Fruit fly (Drosophila melanogaster) whole organism, embryonic: ENCODE data around the gene obst-B.

Source experiments
- Asciz ChIP-seq: fragments of 200-800 bp; sonication (Bioruptor generic); optimal IDR thresholded peaks from 2 replicates; lab custom pipeline; 2017; ENCODE audit warnings: missing biosample characterization, mild to moderate bottlenecking, missing genetic modification characterization, missing genetic modification reagents
- Bdp1 ChIP-seq: fragments of 200-800 bp; sonication (Bioruptor generic); optimal IDR thresholded peaks from 3 replicates; lab custom pipeline; 2016; ENCODE audit warnings: missing biosample characterization, missing genetic modification characterization
- CG10366 ChIP-seq: fragments of 200-800 bp; sonication (Bioruptor generic); IDR thresholded peaks from 2 replicates; pipeline ENCODE4 v1.3.6; 2022; ENCODE audit warnings: missing biosample characterization, missing genetic modification characterization
- CG11456 ChIP-seq: fragments of 200-800 bp; sonication (Bioruptor generic); IDR thresholded peaks from 3 replicates; pipeline ENCODE4 v1.3.6; 2022; ENCODE audit warnings: missing biosample characterization, missing genetic modification characterization
- CG13287 ChIP-seq: fragments of 200-800 bp; sonication (Bioruptor generic); IDR thresholded peaks from 2 replicates; pipeline ENCODE4 v1.3.6; 2022; ENCODE audit warnings: missing biosample characterization, missing genetic modification characterization; ENCODE audit not compliant: partially characterized antibody
- CG13296 ChIP-seq: fragments of 200-800 bp; sonication (Bioruptor generic); optimal IDR thresholded peaks from 3 replicates; lab custom pipeline; 2018; ENCODE audit warnings: missing biosample characterization, mild to moderate bottlenecking, missing genetic modification characterization
- CG14441 ChIP-seq: fragments of 200-800 bp; sonication (Bioruptor generic); IDR thresholded peaks from 2 replicates; pipeline ENCODE4 v1.3.6; 2022; ENCODE audit warnings: missing biosample characterization, missing genetic modification characterization
- CG14965 ChIP-seq: fragments of 200-800 bp; sonication (Bioruptor generic); optimal IDR thresholded peaks from 2 replicates; lab custom pipeline; 2016; ENCODE audit warnings: missing biosample characterization, missing genetic modification characterization, borderline replicate concordance
- CG15601 ChIP-seq: fragments of 200-800 bp; sonication (Bioruptor generic); optimal IDR thresholded peaks from 3 replicates; lab custom pipeline; 2019; ENCODE audit warnings: missing biosample characterization, mild to moderate bottlenecking, missing genetic modification characterization, moderate library complexity
- CG17568 ChIP-seq: fragments of 200-800 bp; sonication (Bioruptor generic); optimal IDR thresholded peaks from 2 replicates; lab custom pipeline; 2018; ENCODE audit warnings: missing biosample characterization, mild to moderate bottlenecking, missing genetic modification characterization, moderate library complexity
- CG17612 ChIP-seq: fragments of 200-800 bp; sonication (Bioruptor generic); IDR thresholded peaks from 2 replicates; pipeline ENCODE4 v1.3.6; 2022; ENCODE audit warnings: missing biosample characterization, missing genetic modification characterization
- CG17802 ChIP-seq: fragments of 200-800 bp; sonication (Bioruptor generic); optimal IDR thresholded peaks from 2 replicates; lab custom pipeline; 2018; ENCODE audit warnings: missing biosample characterization, mild to moderate bottlenecking, missing genetic modification characterization, moderate library complexity
- CG18764 ChIP-seq: fragments of 200-800 bp; sonication (Bioruptor generic); optimal IDR thresholded peaks from 3 replicates; lab custom pipeline; 2016; ENCODE audit warnings: missing biosample characterization, missing genetic modification characterization
- CG2678 ChIP-seq: fragments of 200-800 bp; sonication (Bioruptor generic); optimal IDR thresholded peaks from 3 replicates; lab custom pipeline; 2019; ENCODE audit warnings: missing biosample characterization, mild to moderate bottlenecking, missing genetic modification characterization, moderate library complexity
- CG2712 ChIP-seq: fragments of 200-800 bp; optimal IDR thresholded peaks from 3 replicates; lab custom pipeline; 2019; ENCODE audit warnings: missing biosample characterization, mild to moderate bottlenecking, missing genetic modification characterization, moderate library complexity
- CG3065 ChIP-seq: fragments of 200-800 bp; sonication (Bioruptor generic); optimal IDR thresholded peaks from 2 replicates; lab custom pipeline; 2016; ENCODE audit warnings: missing biosample characterization, missing genetic modification characterization
- CG32532 ChIP-seq: fragments of 200-800 bp; sonication (Bioruptor generic); IDR thresholded peaks from 2 replicates; pipeline ENCODE4 v1.3.6; 2022; ENCODE audit warnings: missing biosample characterization, missing genetic modification characterization
- CG3726 ChIP-seq: fragments of 200-800 bp; sonication (Bioruptor generic); IDR thresholded peaks from 3 replicates; pipeline ENCODE4, ENCODE4 v1.3.6; 2022; ENCODE audit warnings: missing biosample characterization, missing genetic modification characterization
- CG6765 ChIP-seq: fragments of 200-800 bp; sonication (Bioruptor generic); optimal IDR thresholded peaks from 3 replicates; lab custom pipeline; 2017; ENCODE audit warnings: missing biosample characterization, mild to moderate bottlenecking, missing genetic modification characterization
- CG6813 ChIP-seq: fragments of 200-800 bp; sonication (Bioruptor generic); optimal IDR thresholded peaks from 2 replicates; lab custom pipeline; 2017; ENCODE audit warnings: missing biosample characterization, missing genetic modification characterization, mild to moderate bottlenecking, moderate library complexity, missing genetic modification reagents
- CG7987 ChIP-seq: fragments of 200-800 bp; sonication (Bioruptor generic); optimal IDR thresholded peaks from 2 replicates; lab custom pipeline; 2018; ENCODE audit warnings: missing biosample characterization, mild to moderate bottlenecking, missing genetic modification characterization, moderate library complexity
- CG9876 ChIP-seq: fragments of 200-800 bp; sonication (Bioruptor generic); optimal IDR thresholded peaks from 2 replicates; lab custom pipeline; 2016; ENCODE audit warnings: missing biosample characterization, missing genetic modification characterization
- CHES-1-like ChIP-seq: fragments of 200-800 bp; sonication (Bioruptor generic); optimal IDR thresholded peaks from 2 replicates; lab custom pipeline; 2016; ENCODE audit warnings: missing biosample characterization, missing genetic modification characterization
- Dip2 ChIP-seq: fragments of 200-800 bp; sonication (Bioruptor generic); IDR thresholded peaks from 2 replicates; pipeline ENCODE4 v1.3.6; 2022; ENCODE audit warnings: missing biosample characterization, missing genetic modification characterization
- HLH4C ChIP-seq: fragments of 200-800 bp; sonication (Bioruptor generic); IDR thresholded peaks from 3 replicates; pipeline ENCODE4 v1.3.6; 2022; ENCODE audit warnings: missing biosample characterization, missing genetic modification characterization; ENCODE audit not compliant: partially characterized antibody
- HLH54F ChIP-seq: fragments of 200-800 bp; sonication (Bioruptor generic); optimal IDR thresholded peaks from 3 replicates; lab custom pipeline; 2016; ENCODE audit warnings: missing biosample characterization, missing genetic modification characterization
- HmgZ ChIP-seq: fragments of 200-800 bp; sonication (Bioruptor generic); optimal IDR thresholded peaks from 2 replicates; lab custom pipeline; 2018; ENCODE audit warnings: missing biosample characterization, mild to moderate bottlenecking, missing genetic modification characterization
- MTF-1 ChIP-seq: fragments of 200-800 bp; sonication (Bioruptor generic); optimal IDR thresholded peaks from 2 replicates; lab custom pipeline; 2018; ENCODE audit warnings: missing biosample characterization, mild to moderate bottlenecking, missing genetic modification characterization, borderline replicate concordance
- Nf-YC ChIP-seq: fragments of 200-800 bp; optimal IDR thresholded peaks from 3 replicates; lab custom pipeline; 2019; ENCODE audit warnings: missing biosample characterization, mild to moderate bottlenecking, missing genetic modification characterization, moderate library complexity
- NfI ChIP-seq: fragments of 200-800 bp; sonication (Bioruptor generic); optimal IDR thresholded peaks from 3 replicates; lab custom pipeline; 2018; ENCODE audit warnings: missing biosample characterization, mild to moderate bottlenecking, missing genetic modification characterization, moderate library complexity
- PHDP ChIP-seq: fragments of 200-800 bp; sonication (Bioruptor generic); optimal IDR thresholded peaks from 3 replicates; lab custom pipeline; 2018; ENCODE audit warnings: missing biosample characterization, mild to moderate bottlenecking, missing genetic modification characterization, moderate library complexity
- Ravus ChIP-seq: fragments of 200-800 bp; sonication (Bioruptor generic); IDR thresholded peaks from 2 replicates; pipeline ENCODE4 v1.3.6; 2022; ENCODE audit warnings: missing biosample characterization, missing genetic modification characterization
- TFAM ChIP-seq: fragments of 200-800 bp; sonication (Bioruptor generic); optimal IDR thresholded peaks from 2 replicates; lab custom pipeline; 2017; ENCODE audit warnings: missing biosample characterization, missing genetic modification characterization, inconsistent platforms
- aop ChIP-seq: fragments of 200-800 bp; sonication (Bioruptor generic); IDR thresholded peaks from 2 replicates; pipeline ENCODE4 v1.3.6; 2022; ENCODE audit warnings: missing biosample characterization, missing genetic modification characterization
- ap ChIP-seq: fragments of 200-800 bp; sonication (Bioruptor generic); IDR thresholded peaks from 2 replicates; pipeline ENCODE4 v1.3.6; 2022; ENCODE audit warnings: missing biosample characterization, missing genetic modification characterization
- cato ChIP-seq: fragments of 200-800 bp; sonication (Bioruptor generic); optimal IDR thresholded peaks from 2 replicates; lab custom pipeline; 2016; ENCODE audit warnings: missing biosample characterization, missing genetic modification characterization, borderline replicate concordance
- dan ChIP-seq: fragments of 200-800 bp; sonication (Bioruptor generic); IDR thresholded peaks from 2 replicates; pipeline ENCODE4 v1.3.6; 2022; ENCODE audit warnings: missing biosample characterization, missing genetic modification characterization
- danr ChIP-seq: fragments of 200-800 bp; sonication (Bioruptor generic); IDR thresholded peaks from 2 replicates; pipeline ENCODE4 v1.3.6; 2022; ENCODE audit warnings: missing biosample characterization, missing genetic modification characterization
- dmrt11E ChIP-seq: fragments of 200-800 bp; sonication (Bioruptor generic); optimal IDR thresholded peaks from 3 replicates; lab custom pipeline; 2018; ENCODE audit warnings: missing biosample characterization, mild to moderate bottlenecking, missing genetic modification characterization, moderate library complexity
- hb ChIP-seq: fragments of 200-800 bp; sonication (Bioruptor generic); IDR thresholded peaks from 3 replicates; pipeline ENCODE4 v1.3.6; 2022; ENCODE audit warnings: missing biosample characterization, missing genetic modification characterization; ENCODE audit not compliant: partially characterized antibody
- jigr1 ChIP-seq: fragments of 200-800 bp; sonication (Bioruptor generic); IDR thresholded peaks from 3 replicates; pipeline ENCODE4 v1.3.6; 2022; ENCODE audit warnings: missing biosample characterization, missing genetic modification characterization
- ken ChIP-seq: fragments of 200-800 bp; sonication (Bioruptor generic); IDR thresholded peaks from 3 replicates; pipeline ENCODE4 v1.3.6; 2022; ENCODE audit warnings: missing biosample characterization, missing genetic modification characterization
- knrl ChIP-seq: fragments of 200-800 bp; sonication (Bioruptor generic); IDR thresholded peaks from 3 replicates; pipeline ENCODE4 v1.3.6; 2022; ENCODE audit warnings: missing biosample characterization, missing genetic modification characterization; ENCODE audit not compliant: partially characterized antibody
- pho ChIP-seq: fragments of 200-800 bp; sonication (Bioruptor generic); optimal IDR thresholded peaks from 2 replicates; lab custom pipeline; 2016; ENCODE audit warnings: missing biosample characterization, missing genetic modification characterization
- pros ChIP-seq: fragments of 200-800 bp; sonication (Bioruptor generic); optimal IDR thresholded peaks from 3 replicates; lab custom pipeline; 2019; ENCODE audit warnings: missing biosample characterization, mild to moderate bottlenecking, missing genetic modification characterization, moderate library complexity
- repo ChIP-seq: fragments of 200-800 bp; sonication (Bioruptor generic); optimal IDR thresholded peaks from 2 replicates; lab custom pipeline; 2016; ENCODE audit warnings: missing biosample characterization, missing genetic modification characterization
- slbo ChIP-seq: fragments of 200-800 bp; sonication (Bioruptor generic); IDR thresholded peaks from 2 replicates; pipeline ENCODE4 v1.3.6; 2022; ENCODE audit warnings: missing biosample characterization, missing genetic modification characterization
- tgo ChIP-seq: fragments of 200-800 bp; sonication (Bioruptor generic); IDR thresholded peaks from 3 replicates; pipeline ENCODE4 v1.3.6; 2022; ENCODE audit warnings: missing biosample characterization, missing genetic modification characterization
- tup ChIP-seq: fragments of 200-800 bp; sonication (Bioruptor generic); optimal IDR thresholded peaks from 2 replicates; lab custom pipeline; 2016; ENCODE audit warnings: missing biosample characterization, mild to moderate bottlenecking, missing genetic modification characterization, moderate library complexity
- vvl ChIP-seq: fragments of 200-800 bp; sonication (Bioruptor generic); IDR thresholded peaks from 2 replicates; pipeline ENCODE4 v1.3.6; 2022; ENCODE audit warnings: missing biosample characterization, missing genetic modification characterization

The obst-B gene

DNA sequence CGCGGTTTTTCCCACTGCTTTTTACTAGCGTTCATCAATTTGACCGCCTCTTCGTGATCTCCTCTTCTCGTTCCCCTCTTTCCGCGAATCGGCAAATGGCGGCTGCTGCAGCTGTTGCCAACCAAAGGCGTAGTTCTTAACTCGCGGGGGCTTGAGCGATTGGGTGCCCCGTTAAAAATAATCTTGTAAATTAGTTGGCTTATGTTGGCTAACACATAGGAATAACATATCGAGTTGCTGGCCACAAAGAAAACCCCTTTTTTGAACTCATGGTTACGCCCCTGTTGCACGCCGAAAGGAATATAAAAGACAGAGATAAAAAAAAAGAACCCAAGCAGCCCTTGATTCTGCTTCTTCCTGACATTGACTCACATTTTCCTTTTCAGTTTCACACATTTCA is 24.7 kb downstream of the obst-B start (continued):
- TF ChIP-seq Dip2 (GFP tag; lab: Robert Waterston, UW), result no peak
- peak; percentile 80 for TF ChIP-seq CG10366 (GFP tag; lab: Robert Waterston, UW)
- TF ChIP-seq pho (GFP tag; lab: Kevin White, UChicago), result no peak
- TF ChIP-seq CG13287 (GFP tag; lab: Robert Waterston, UW), result no peak
- TF ChIP-seq dmrt11E (tag; lab: Kevin White, UChicago), result peak; percentile 88
- TF ChIP-seq CG17568 (GFP tag; lab: Kevin White, UChicago), result no peak
- TF ChIP-seq CG14965 (GFP tag; lab: Kevin White, UChicago), result no peak
- peak; percentile 78 for TF ChIP-seq tgo
- TF ChIP-seq CG9876 (GFP tag; lab: Kevin White, UChicago), result peak; percentile 5
- peak; percentile 91 for TF ChIP-seq vvl (GFP tag; lab: Robert Waterston, UW)
- no peak for TF ChIP-seq CG13296 (GFP tag; lab: Kevin White, UChicago)
- peak; percentile 58 for TF ChIP-seq CG6813 (GFP tag; lab: Kevin White, UChicago)
- no peak for TF ChIP-seq repo
- peak; percentile 24 for TF ChIP-seq tup (GFP tag; lab: Kevin White, UChicago)
- TF ChIP-seq CG6765 (GFP tag; lab: Kevin White, UChicago), result no peak
- no peak for TF ChIP-seq knrl (GFP tag; lab: Robert Waterston, UW)
- TF ChIP-seq CG11456 (GFP tag; lab: Robert Waterston, UW), result peak; percentile 72
- peak; percentile 82; the same call in 1 of the 2 replicates for TF ChIP-seq dan (GFP tag; lab: Robert Waterston, UW)
- TF ChIP-seq PHDP (tag; lab: Kevin White, UChicago), result peak; percentile 44
- no peak for TF ChIP-seq hb (GFP tag; lab: Robert Waterston, UW)
- peak; percentile 51; the same call in 1 of the 2 replicates for TF ChIP-seq CG17612 (GFP tag; lab: Robert Waterston, UW)
- TF ChIP-seq pros, result no peak
- TF ChIP-seq CG14441, result peak; percentile 85
- TF ChIP-seq aop (GFP tag; lab: Robert Waterston, UW), result no peak
- TF ChIP-seq HmgZ (tag; lab: Kevin White, UChicago), result no peak
- TF ChIP-seq Bdp1, result peak; percentile 33
- peak; percentile 59 for TF ChIP-seq HLH54F
- TF ChIP-seq CG2678 (tag; lab: Kevin White, UChicago), result peak; percentile 64
- peak; percentile 22 for TF ChIP-seq CG15601 (tag; lab: Kevin White, UChicago)
- peak; percentile 48; the same call in 1 of the 2 replicates for TF ChIP-seq danr (GFP tag; lab: Robert Waterston, UW)
- peak; percentile 80 for TF ChIP-seq ap (GFP tag; lab: Robert Waterston, UW)
- TF ChIP-seq TFAM (GFP tag; lab: Kevin White, UChicago), result peak; percentile 1
- peak; percentile 67 for TF ChIP-seq NfI (GFP tag; lab: Kevin White, UChicago)
- TF ChIP-seq jigr1 (GFP tag; lab: Robert Waterston, UW), result 0 out of 3 replicates have a peak, but pooled peaks have one; percentile 70
- peak; percentile 39 for TF ChIP-seq MTF-1 (GFP tag; lab: Kevin White, UChicago)
- TF ChIP-seq CG7987 (GFP tag; lab: Kevin White, UChicago), result no peak
- peak; percentile 81; the same call in 2 of the 3 replicates for TF ChIP-seq CG3726 (GFP tag; lab: Robert Waterston, UW)
- peak; percentile 23 for TF ChIP-seq Asciz (GFP tag; lab: Kevin White, UChicago)
- no peak for TF ChIP-seq HLH4C (GFP tag; lab: Robert Waterston, UW)
- no peak for TF ChIP-seq CHES-1-like
- peak; percentile 79 for TF ChIP-seq slbo (GFP tag; lab: Robert Waterston, UW)
- peak; percentile 91 for TF ChIP-seq ken (GFP tag; lab: Robert Waterston, UW)
- peak; percentile 62 for TF ChIP-seq CG17802 (tag; lab: Kevin White, UChicago)
- peak; percentile 12 for TF ChIP-seq cato (GFP tag; lab: Kevin White, UChicago)
- no peak for TF ChIP-seq Nf-YC (tag; lab: Kevin White, UChicago)
- peak; percentile 36 for TF ChIP-seq CG18764 (GFP tag; lab: Kevin White, UChicago)
- peak; percentile 85 for TF ChIP-seq CG2712 (tag; lab: Kevin White, UChicago)
- peak; percentile 32 for TF ChIP-seq CG3065
- TF ChIP-seq CG32532 (GFP tag; lab: Robert Waterston, UW), result peak; percentile 62
- peak; percentile 16; the same call in 1 of the 2 replicates for TF ChIP-seq Ravus
